Worm (Caenorhabditis elegans) whole organism, mixed stage, embryonic: ENCODE measurements around the gene dhs-7.

Experiments
- M03D4.4 ChIP-seq: sonication (generic microtip); optimal IDR thresholded peaks from 2 replicates; lab custom pipeline; 2017; ENCODE audit warnings: mild to moderate bottlenecking, missing genetic modification characterization, missing compliant biosample characterization
- bed-3 ChIP-seq: fragments of 200-800 bp; sonication (Bioruptor generic); optimal IDR thresholded peaks from 3 replicates; lab custom pipeline; 2018; ENCODE audit warnings: mild to moderate bottlenecking, missing genetic modification characterization, moderate library complexity, missing compliant biosample characterization
- blmp-1 ChIP-seq: fragments of 150-350 bp; optimal IDR thresholded peaks from 2 replicates; lab custom pipeline; 2014; ENCODE audit warnings: missing biosample characterization, missing genetic modification characterization
- ceh-39 ChIP-seq: fragments of 150-350 bp; optimal IDR thresholded peaks from 2 replicates; lab custom pipeline; 2014; ENCODE audit warnings: missing biosample characterization, missing genetic modification characterization
- ceh-43 ChIP-seq: fragments of 200-800 bp; sonication (Bioruptor generic); optimal IDR thresholded peaks from 2 replicates; lab custom pipeline; 2018; ENCODE audit warnings: mild to moderate bottlenecking, missing genetic modification characterization, moderate library complexity, missing compliant biosample characterization
- ceh-83 ChIP-seq: fragments of 200-800 bp; sonication (Bioruptor generic); optimal IDR thresholded peaks from 2 replicates; lab custom pipeline; 2018; ENCODE audit warnings: mild to moderate bottlenecking, missing genetic modification characterization, missing compliant biosample characterization
- ces-1 ChIP-seq: fragments of 150-350 bp; optimal IDR thresholded peaks from 2 replicates; lab custom pipeline; 2014; ENCODE audit warnings: missing biosample characterization, missing genetic modification reagents, missing genetic modification characterization
- cnd-1 ChIP-seq: fragments of 200-800 bp; sonication (Bioruptor generic); optimal IDR thresholded peaks from 2 replicates; lab custom pipeline; 2018; ENCODE audit warnings: mild to moderate bottlenecking, missing genetic modification characterization, missing compliant biosample characterization
- drap-1 ChIP-seq: fragments of 200-800 bp; sonication (Bioruptor generic); optimal IDR thresholded peaks from 3 replicates; lab custom pipeline; 2018; ENCODE audit warnings: mild to moderate bottlenecking, missing genetic modification characterization, missing compliant biosample characterization
- elt-3 ChIP-seq: fragments of 150-350 bp; optimal IDR thresholded peaks from 2 replicates; lab custom pipeline; 2014; ENCODE audit warnings: missing biosample characterization, missing genetic modification characterization
- flh-1 ChIP-seq: fragments of 200-800 bp; sonication (Bioruptor generic); optimal IDR thresholded peaks from 2 replicates; lab custom pipeline; 2018; ENCODE audit warnings: mild to moderate bottlenecking, missing genetic modification characterization, moderate library complexity, missing compliant biosample characterization
- ham-2 ChIP-seq: fragments of 200-800 bp; sonication (Bioruptor generic); optimal IDR thresholded peaks from 2 replicates; lab custom pipeline; 2018; ENCODE audit warnings: mild to moderate bottlenecking, missing genetic modification characterization, missing compliant biosample characterization
- hlh-1 ChIP-seq: fragments of 150-350 bp; optimal IDR thresholded peaks from 2 replicates; lab custom pipeline; 2014; ENCODE audit warnings: missing biosample characterization, missing genetic modification reagents, missing genetic modification characterization
- lin-32 ChIP-seq: fragments of 200-800 bp; sonication (Bioruptor generic); optimal IDR thresholded peaks from 2 replicates; lab custom pipeline; 2018; ENCODE audit warnings: mild to moderate bottlenecking, missing genetic modification characterization, missing compliant biosample characterization
- mab-5 ChIP-seq: fragments of 150-350 bp; optimal IDR thresholded peaks from 2 replicates; lab custom pipeline; 2014; ENCODE audit warnings: missing biosample characterization, missing genetic modification characterization
- mep-1 ChIP-seq: fragments of 150-350 bp; optimal IDR thresholded peaks from 2 replicates; lab custom pipeline; 2017; ENCODE audit warnings: missing biosample characterization, missing genetic modification reagents, missing genetic modification characterization, inconsistent platforms
- mls-2 ChIP-seq: sonication (generic microtip); optimal IDR thresholded peaks from 2 replicates; lab custom pipeline; 2016; ENCODE audit warnings: mild to moderate bottlenecking, missing genetic modification characterization, moderate library complexity, missing compliant biosample characterization
- nhr-12 ChIP-seq: fragments of 150-350 bp; optimal IDR thresholded peaks from 2 replicates; lab custom pipeline; 2014; ENCODE audit warnings: missing biosample characterization, missing genetic modification characterization
- nhr-2 ChIP-seq: fragments of 150-350 bp; optimal IDR thresholded peaks from 2 replicates; lab custom pipeline; 2014; ENCODE audit warnings: missing biosample characterization, missing genetic modification characterization
- nhr-237 ChIP-seq: fragments of 150-350 bp; optimal IDR thresholded peaks from 2 replicates; lab custom pipeline; 2014; ENCODE audit warnings: missing biosample characterization, missing genetic modification characterization
- nhr-28 ChIP-seq: fragments of 150-350 bp; optimal IDR thresholded peaks from 2 replicates; lab custom pipeline; 2014; ENCODE audit warnings: missing biosample characterization, missing genetic modification characterization
- nhr-76 ChIP-seq: sonication (generic microtip); optimal IDR thresholded peaks from 2 replicates; lab custom pipeline; 2017; ENCODE audit warnings: missing biosample characterization, missing genetic modification characterization
- pha-4 ChIP-seq: fragments of 150-350 bp; optimal IDR thresholded peaks from 2 replicates; lab custom pipeline; 2018; ENCODE audit warnings: missing biosample characterization, missing genetic modification reagents, missing genetic modification characterization
- sem-2 ChIP-seq: fragments of 200-800 bp; sonication (Bioruptor generic); optimal IDR thresholded peaks from 2 replicates; lab custom pipeline; 2018; ENCODE audit warnings: mild to moderate bottlenecking, missing genetic modification characterization, missing compliant biosample characterization
- snpc-4 ChIP-seq: fragments of 150-350 bp; optimal IDR thresholded peaks from 2 replicates; lab custom pipeline; 2014; ENCODE audit warnings: missing biosample characterization, missing genetic modification characterization
- sptf-1 ChIP-seq: sonication (generic microtip); optimal IDR thresholded peaks from 2 replicates; lab custom pipeline; 2017; ENCODE audit warnings: mild to moderate bottlenecking, missing genetic modification characterization, moderate library complexity, missing compliant biosample characterization
- unc-120 ChIP-seq: sonication (generic microtip); optimal IDR thresholded peaks from 2 replicates; lab custom pipeline; 2017; ENCODE audit warnings: missing genetic modification characterization, missing compliant biosample characterization; ENCODE audit not compliant: poor library complexity, severe bottlenecking
- unc-39 ChIP-seq: fragments of 150-350 bp; optimal IDR thresholded peaks from 2 replicates; lab custom pipeline; 2014; ENCODE audit warnings: missing biosample characterization, missing genetic modification characterization
- unc-62 ChIP-seq: fragments of 150-350 bp; optimal IDR thresholded peaks from 2 replicates; lab custom pipeline; 2014; ENCODE audit warnings: missing biosample characterization, missing genetic modification reagents, missing genetic modification characterization
- zip-8 ChIP-seq: fragments of 150-350 bp; optimal IDR thresholded peaks from 2 replicates; lab custom pipeline; 2014; ENCODE audit warnings: missing biosample characterization, missing genetic modification characterization
- ztf-11 ChIP-seq: fragments of 150-350 bp; optimal IDR thresholded peaks from 2 replicates; lab custom pipeline; 2014; ENCODE audit warnings: missing biosample characterization, missing genetic modification characterization

Gene dhs-7

DNA sequence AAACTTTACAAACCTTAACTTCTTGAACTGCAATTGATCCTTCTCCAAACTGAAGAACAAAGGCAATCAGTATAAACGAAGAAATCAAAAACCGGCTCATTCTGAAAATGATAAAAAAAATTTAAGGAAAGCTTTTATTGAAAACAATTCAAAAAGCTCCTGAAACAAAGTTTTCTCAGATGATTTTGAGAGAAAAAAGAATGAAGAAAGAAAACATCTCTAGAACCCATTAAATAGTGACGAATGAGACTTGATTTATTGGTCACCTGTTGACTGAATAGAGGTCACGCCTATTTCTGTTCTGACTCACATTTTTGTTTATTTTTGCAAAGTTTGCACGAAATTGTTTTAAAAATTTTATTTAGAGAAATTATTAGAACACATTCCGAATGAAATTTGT, 3.0 kb upstream of the dhs-7 start, which contains the start of gene E04F6.8:
E04F6.8 (minus strand) TSS at position 101 of the 400 bp plus-strand sequence.
- TF ChIP-seq sem-2 (GFP tag; lab: Kevin White, UChicago) (no peak), nhr-28 (no peak), blmp-1 (tag; lab: Kevin White, UChicago) (no peak), ces-1 (GFP tag; lab: Kevin White, UChicago) (no peak), bed-3 (GFP tag; lab: Kevin White, UChicago) (no peak), ceh-43 (no peak), hlh-1 (tag; lab: Kevin White, UChicago) (no peak), nhr-2 (tag; lab: Kevin White, UChicago) (no peak), M03D4.4 (tag; lab: Kevin White, UChicago) (no peak), flh-1 (GFP tag; lab: Kevin White, UChicago) (no peak), cnd-1 (no peak), mep-1 (no peak), zip-8 (tag; lab: Kevin White, UChicago) (no peak), ceh-83 (GFP tag; lab: Kevin White, UChicago) (no peak), lin-32 (GFP tag; lab: Kevin White, UChicago) (no peak), nhr-237 (tag; lab: Kevin White, UChicago) (no peak)

DNA sequence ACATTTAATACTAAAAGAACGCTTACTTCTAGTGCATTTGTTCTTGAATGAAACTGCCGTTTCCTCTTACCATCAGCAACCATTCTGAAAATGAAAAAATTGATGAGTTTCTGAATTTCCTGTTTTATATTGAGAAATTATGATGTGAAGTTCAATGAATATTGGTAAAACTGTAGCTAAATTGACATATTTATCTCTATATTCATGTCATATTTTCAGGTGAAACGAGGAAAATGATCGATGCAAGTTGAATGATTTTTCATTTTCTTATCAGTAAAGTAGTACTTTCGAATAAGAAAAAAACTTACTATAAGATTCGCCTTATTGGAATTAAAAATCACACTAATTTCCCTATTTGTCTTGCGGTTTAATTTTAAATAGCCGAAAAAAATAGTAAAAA, 1.9 kb upstream of the dhs-7 start, which contains the start of gene E04F6.15:
E04F6.15 (minus strand) TSS at position 101 of the 400 bp plus-strand sequence.
- TF ChIP-seq pha-4 (tag; lab: Kevin White, UChicago), result no peak
- TF ChIP-seq snpc-4 (tag; lab: Kevin White, UChicago), result no peak
- TF ChIP-seq, all 35 proteins: peak for 0

DNA sequence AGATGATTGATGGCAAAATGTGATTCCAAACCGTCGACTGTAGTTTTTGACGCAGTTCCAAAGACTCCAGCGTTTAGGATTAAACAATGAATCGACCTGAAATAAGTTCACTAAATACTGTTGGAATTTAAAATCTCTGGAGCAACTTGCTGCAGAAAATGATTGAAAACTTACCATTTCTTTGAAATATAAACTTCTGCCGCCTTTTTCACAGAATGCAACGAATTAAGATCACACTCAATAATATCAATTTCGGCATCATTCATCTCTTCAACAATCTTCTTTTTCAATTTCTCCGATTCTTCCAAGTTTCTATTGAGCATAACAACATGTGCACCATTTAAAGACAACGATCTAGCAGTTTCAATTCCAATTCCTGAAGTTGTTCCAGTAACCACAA, 611 bp downstream of the dhs-7 start:
- TF ChIP-seq nhr-237 (tag; lab: Kevin White, UChicago), result no peak
- no peak for TF ChIP-seq blmp-1 (tag; lab: Kevin White, UChicago)
- no peak for TF ChIP-seq zip-8 (tag; lab: Kevin White, UChicago)
- TF ChIP-seq pha-4 (tag; lab: Kevin White, UChicago), result no peak
- no peak for TF ChIP-seq hlh-1 (tag; lab: Kevin White, UChicago)
- TF ChIP-seq nhr-76 (tag; lab: Kevin White, UChicago), result no peak
- TF ChIP-seq elt-3, result no peak
- TF ChIP-seq mls-2 (tag; lab: Kevin White, UChicago), result no peak
- TF ChIP-seq drap-1 (GFP tag; lab: Kevin White, UChicago), result no peak
- no peak for TF ChIP-seq nhr-28
- no peak for TF ChIP-seq sptf-1 (tag; lab: Kevin White, UChicago)
- no peak for TF ChIP-seq ces-1 (GFP tag; lab: Kevin White, UChicago)
- TF ChIP-seq bed-3 (GFP tag; lab: Kevin White, UChicago), result no peak
- no peak for TF ChIP-seq M03D4.4 (tag; lab: Kevin White, UChicago)

DNA sequence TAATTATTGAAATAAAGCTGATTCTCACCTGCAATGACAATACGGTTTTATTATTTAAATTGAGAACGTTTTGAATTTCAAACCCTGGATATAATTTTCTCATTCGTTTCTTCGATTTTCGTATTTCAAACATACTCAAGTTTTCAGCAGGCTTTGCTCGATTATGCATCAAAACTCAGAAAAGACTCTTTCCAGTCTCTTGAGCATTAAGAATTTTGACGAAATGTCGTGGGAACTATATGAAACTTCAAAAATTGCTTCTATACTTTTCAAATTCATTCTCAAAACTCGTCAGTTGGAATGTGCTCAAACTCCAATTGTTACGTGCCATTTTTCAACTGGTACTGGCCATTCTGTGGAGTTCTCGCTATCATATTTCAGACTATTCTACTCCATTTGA, 2.9 kb downstream of the dhs-7 start, which contains the start of gene srd-59:
srd-59 (plus strand) TSS at position 301 of the 400 bp plus-strand sequence.
- no peak for TF ChIP-seq unc-120
- TF ChIP-seq unc-62 (GFP tag; lab: Kevin White, UChicago), result no peak
- TF ChIP-seq ham-2 (GFP tag; lab: Kevin White, UChicago), result no peak
- no peak for TF ChIP-seq flh-1 (GFP tag; lab: Kevin White, UChicago)
- TF ChIP-seq nhr-12 (tag; lab: Kevin White, UChicago), result no peak
- no peak for TF ChIP-seq drap-1 (GFP tag; lab: Kevin White, UChicago)
- TF ChIP-seq ces-1 (GFP tag; lab: Kevin White, UChicago), result no peak
- TF ChIP-seq ceh-39, result no peak
- TF ChIP-seq blmp-1 (tag; lab: Kevin White, UChicago), result no peak
- TF ChIP-seq elt-3, result no peak
- TF ChIP-seq ceh-83 (GFP tag; lab: Kevin White, UChicago), result no peak
- TF ChIP-seq mab-5 (tag; lab: Kevin White, UChicago), result no peak
- TF ChIP-seq sptf-1 (tag; lab: Kevin White, UChicago), result no peak
- no peak for TF ChIP-seq ztf-11 (tag; lab: Kevin White, UChicago)
- TF ChIP-seq sem-2 (GFP tag; lab: Kevin White, UChicago), result no peak
- TF ChIP-seq unc-39 (tag; lab: Kevin White, UChicago), result no peak
- no peak for TF ChIP-seq bed-3 (GFP tag; lab: Kevin White, UChicago)
- TF ChIP-seq nhr-237 (tag; lab: Kevin White, UChicago), result no peak
- no peak for TF ChIP-seq pha-4 (tag; lab: Kevin White, UChicago)

DNA sequence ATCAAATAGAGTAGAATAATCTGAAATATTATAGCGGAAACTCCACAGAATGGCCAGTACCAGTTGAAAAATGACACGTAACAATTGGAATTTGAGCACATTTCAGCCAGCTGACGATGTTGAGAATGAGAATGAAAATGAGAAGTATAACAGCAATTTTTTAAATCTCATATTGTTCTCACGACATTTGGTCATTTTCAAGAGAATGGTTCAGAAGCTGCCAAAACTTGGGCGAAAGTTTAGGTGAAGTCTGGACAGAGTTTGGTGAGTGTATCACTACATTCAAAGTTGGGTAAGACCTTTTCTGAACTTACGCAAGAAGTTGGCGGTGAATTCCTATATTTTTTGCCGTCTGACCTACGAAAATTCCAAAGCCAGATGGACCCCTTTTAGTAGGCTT, 3.3 kb downstream of the dhs-7 start, which contains the start of gene srd-58:
srd-58 (minus strand) TSS at position 101 of the 400 bp plus-strand sequence.
- TF ChIP-seq sem-2 (GFP tag; lab: Kevin White, UChicago) (no peak), unc-39 (tag; lab: Kevin White, UChicago) (no peak), flh-1 (GFP tag; lab: Kevin White, UChicago) (no peak), nhr-12 (tag; lab: Kevin White, UChicago) (no peak)
